Worm (Caenorhabditis elegans) whole organism, L2 larva: ENCODE data around the gene kin-20.

Experiments used
- R02D3.7 ChIP-seq: fragments of 150-350 bp; optimal IDR thresholded peaks from 2 replicates; lab custom pipeline; 2014; ENCODE audit warnings: missing biosample characterization, missing genetic modification characterization
- Y55F3AM.14 ChIP-seq: fragments of 200-800 bp; sonication (Bioruptor generic); optimal IDR thresholded peaks from 2 replicates; lab custom pipeline; 2018; ENCODE audit warnings: mild to moderate bottlenecking, missing genetic modification characterization, missing compliant biosample characterization
- aly-2 ChIP-seq: fragments of 150-350 bp; optimal IDR thresholded peaks from 2 replicates; lab custom pipeline; 2014; ENCODE audit warnings: missing biosample characterization, missing genetic modification characterization
- ama-1 ChIP-seq: fragments of 150-350 bp; optimal IDR thresholded peaks from 2 replicates; lab custom pipeline; 2018; ENCODE audit warnings: inconsistent platforms
- lin-13 ChIP-seq: fragments of 150-350 bp; optimal IDR thresholded peaks from 2 replicates; lab custom pipeline; 2014; ENCODE audit warnings: missing biosample characterization, missing genetic modification reagents, missing genetic modification characterization
- lin-39 ChIP-seq: fragments of 150-350 bp; optimal IDR thresholded peaks from 2 replicates; lab custom pipeline; 2014; ENCODE audit warnings: missing biosample characterization, missing genetic modification reagents, missing genetic modification characterization
- lsy-2 ChIP-seq, 2 experiments: fragments of 150-350 bp in 1 of 2; sonication (generic microtip) in 1 of 2; optimal IDR thresholded peaks; 2 replicates each; lab custom pipeline; 2014 to 2017; ENCODE audit warnings: missing biosample characterization in 2 of 2, missing genetic modification characterization in 2 of 2
- nhr-11 ChIP-seq: fragments of 150-350 bp; optimal IDR thresholded peaks from 2 replicates; lab custom pipeline; 2014; ENCODE audit warnings: missing biosample characterization, missing genetic modification characterization
- ztf-4 ChIP-seq: fragments of 150-350 bp; optimal IDR thresholded peaks from 2 replicates; lab custom pipeline; 2014; ENCODE audit warnings: missing biosample characterization, missing genetic modification characterization

- no peak for TF ChIP-seq R02D3.7 (tag; lab: Kevin White, UChicago)
- TF ChIP-seq nhr-11, result no peak
- no peak for TF ChIP-seq lin-39 (tag; lab: Kevin White, UChicago)
- no peak for TF ChIP-seq lin-13 (GFP tag; lab: Kevin White, UChicago)
- TF ChIP-seq aly-2 (tag; lab: Kevin White, UChicago), result no peak
- TF ChIP-seq ztf-4, result no peak
- TF ChIP-seq ama-1 (lab: Kevin White, UChicago), result no peak
- TF ChIP-seq lsy-2 (tag; optimal IDR thresholded peaks at IDR 0.05; lab: Kevin White, UChicago), result no peak
- no peak for TF ChIP-seq Y55F3AM.14 (GFP tag; lab: Kevin White, UChicago)
These were observed 4.6 kb downstream of the kin-20 start for ce11 chrX:15272925-15273324.
